Fruit fly (Drosophila melanogaster) whole organism, embryonic: ENCODE measurements around the gene CG7675.

Source experiments
- CG11560 ChIP-seq: fragments of 200-800 bp; sonication (Bioruptor generic); IDR thresholded peaks from 3 replicates; pipeline ENCODE4 v1.3.6; 2022; ENCODE audit warnings: missing biosample characterization, missing genetic modification characterization
- CG12391 ChIP-seq: fragments of 200-800 bp; sonication (Bioruptor generic); optimal IDR thresholded peaks from 3 replicates; lab custom pipeline; 2018; ENCODE audit warnings: missing biosample characterization, mild to moderate bottlenecking, missing genetic modification characterization, moderate library complexity
- CG32532 ChIP-seq: fragments of 200-800 bp; sonication (Bioruptor generic); IDR thresholded peaks from 2 replicates; pipeline ENCODE4 v1.3.6; 2022; ENCODE audit warnings: missing biosample characterization, missing genetic modification characterization
- CG8478 ChIP-seq: fragments of >200 bp; optimal IDR thresholded peaks from 2 replicates; lab custom pipeline; 2018
- D19A ChIP-seq: fragments of 200-800 bp; optimal IDR thresholded peaks from 3 replicates; lab custom pipeline; 2019; ENCODE audit warnings: missing biosample characterization, mild to moderate bottlenecking, missing genetic modification characterization, moderate library complexity
- D19B ChIP-seq: fragments of 200-800 bp; sonication (Bioruptor generic); optimal IDR thresholded peaks from 2 replicates; lab custom pipeline; 2017; ENCODE audit warnings: missing biosample characterization, mild to moderate bottlenecking, missing genetic modification characterization
- NFAT ChIP-seq: fragments of 200-800 bp; sonication (Bioruptor generic); IDR thresholded peaks from 2 replicates; pipeline ENCODE4 v1.3.6; 2022; ENCODE audit warnings: missing biosample characterization, missing genetic modification characterization
- gt ChIP-seq: fragments of 200-800 bp; sonication (Bioruptor generic); IDR thresholded peaks from 2 replicates; pipeline ENCODE4 v1.3.6; 2022; ENCODE audit warnings: missing biosample characterization, missing genetic modification characterization

- no peak for TF ChIP-seq gt (GFP tag; lab: Robert Waterston, UW)
- no peak for TF ChIP-seq CG8478 (lab: Kevin White, UChicago)
- TF ChIP-seq NFAT (GFP tag; lab: Robert Waterston, UW) = peak; percentile 76
- TF ChIP-seq D19B (GFP tag; lab: Kevin White, UChicago) = peak; percentile 10
- peak; percentile 70 for TF ChIP-seq CG32532 (GFP tag; lab: Robert Waterston, UW)
- TF ChIP-seq D19A = peak; percentile 58
- TF ChIP-seq CG11560 (tag; lab: Robert Waterston, UW) = no peak
- TF ChIP-seq CG12391 (tag; lab: Kevin White, UChicago) = peak; percentile 77
Measured at dm6 chr3R:18404713-18405112, 23.7 kb upstream of the CG7675 start, which contains the start of gene CG7685.
